Fruit fly (Drosophila melanogaster) whole organism, embryonic: ENCODE results near the gene Actn3.

Experiments
- CG16779 ChIP-seq: fragments of 200-800 bp; sonication (Bioruptor generic); IDR thresholded peaks from 2 replicates; pipeline ENCODE4 v1.3.6; 2022; ENCODE audit warnings: missing biosample characterization, missing genetic modification characterization
- CG7987 ChIP-seq: fragments of 200-800 bp; sonication (Bioruptor generic); optimal IDR thresholded peaks from 2 replicates; lab custom pipeline; 2018; ENCODE audit warnings: missing biosample characterization, mild to moderate bottlenecking, missing genetic modification characterization, moderate library complexity
- Doc2 ChIP-seq: fragments of 200-800 bp; sonication (Bioruptor generic); IDR thresholded peaks from 2 replicates; pipeline ENCODE4 v1.3.6; 2022; ENCODE audit warnings: missing biosample characterization, missing genetic modification characterization
- HLH54F ChIP-seq: fragments of 200-800 bp; sonication (Bioruptor generic); optimal IDR thresholded peaks from 3 replicates; lab custom pipeline; 2016; ENCODE audit warnings: missing biosample characterization, missing genetic modification characterization
- Nf-YC ChIP-seq: fragments of 200-800 bp; optimal IDR thresholded peaks from 3 replicates; lab custom pipeline; 2019; ENCODE audit warnings: missing biosample characterization, mild to moderate bottlenecking, missing genetic modification characterization, moderate library complexity
- crol ChIP-seq: fragments of 200-800 bp; sonication (Bioruptor generic); IDR thresholded peaks from 2 replicates; pipeline ENCODE4 v1.3.6; 2022; ENCODE audit warnings: missing biosample characterization, missing genetic modification characterization
- pho ChIP-seq: fragments of 200-800 bp; sonication (Bioruptor generic); optimal IDR thresholded peaks from 2 replicates; lab custom pipeline; 2016; ENCODE audit warnings: missing biosample characterization, missing genetic modification characterization
- ro ChIP-seq: fragments of 200-800 bp; sonication (Bioruptor generic); IDR thresholded peaks from 2 replicates; pipeline ENCODE4 v1.3.6; 2022; ENCODE audit warnings: missing biosample characterization, missing genetic modification characterization
- trh ChIP-seq: fragments of 200-800 bp; sonication (Bioruptor generic); optimal IDR thresholded peaks from 2 replicates; lab custom pipeline; 2016; ENCODE audit warnings: missing biosample characterization, missing genetic modification characterization

DNA sequence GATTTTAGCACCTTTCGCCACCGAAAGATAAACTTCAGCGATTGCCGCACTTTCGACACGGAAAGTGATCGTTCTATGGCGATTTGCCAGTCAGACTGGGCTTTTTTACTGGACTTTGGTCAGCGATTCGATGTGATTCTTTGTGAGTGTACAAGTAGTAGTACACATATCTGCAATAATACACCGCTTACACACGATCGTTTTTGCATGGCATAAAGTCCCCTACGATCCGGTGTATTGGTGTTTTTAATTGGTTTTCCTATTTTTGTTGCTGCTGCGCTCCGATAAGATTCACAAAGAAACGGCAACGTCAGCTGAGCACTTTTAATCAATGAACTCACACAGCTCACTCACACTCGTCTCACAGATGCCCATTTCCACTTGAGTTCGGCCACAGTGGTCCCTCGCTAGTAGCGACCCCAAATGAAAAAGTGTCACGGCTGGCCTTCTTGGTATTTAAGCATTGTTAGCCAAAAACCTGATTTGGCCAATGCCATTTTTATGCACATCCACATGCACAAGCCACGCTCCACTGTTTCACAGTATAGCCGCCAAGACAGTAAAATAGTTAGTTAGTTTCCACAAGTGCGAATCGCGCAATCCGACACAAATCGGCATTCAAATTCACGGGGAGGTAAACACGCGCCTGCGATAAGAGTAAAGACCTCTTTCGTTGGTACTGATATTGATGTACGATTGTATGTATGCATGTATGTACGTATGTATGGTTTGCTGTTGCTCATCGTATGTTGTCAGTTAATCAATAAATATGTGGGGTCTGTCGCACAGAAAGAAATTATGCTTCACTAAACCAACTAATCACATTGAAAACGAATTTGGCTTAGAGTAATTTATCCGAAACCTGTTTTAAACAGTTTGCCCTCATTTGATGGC, 8.8 kb upstream of the Actn3 start:
- TF ChIP-seq trh (GFP tag; lab: Kevin White, UChicago) (peak; percentile 46), CG16779 (GFP tag; lab: Robert Waterston, UW) (peak; percentile 97), Doc2 (GFP tag; lab: Robert Waterston, UW) (peak; percentile 92), HLH54F (GFP tag; lab: Kevin White, UChicago) (peak; percentile 97), pho (GFP tag; lab: Kevin White, UChicago) (peak; percentile 95), crol (peak; percentile 67), ro (peak; percentile 84), Nf-YC (peak; percentile 70), CG7987 (GFP tag; lab: Kevin White, UChicago) (peak; percentile 94)
